Worm (Caenorhabditis elegans) whole organism, L4 larva: Measurements from ENCODE around the gene syx-4.

Experiments used
- T20F7.1 ChIP-seq: fragments of 200-800 bp; sonication (Bioruptor generic); optimal IDR thresholded peaks from 2 replicates; lab custom pipeline; 2018; ENCODE audit warnings: mild to moderate bottlenecking, missing genetic modification characterization, missing compliant biosample characterization
- aha-1 ChIP-seq: fragments of 150-350 bp; peaks from one replicate; lab custom pipeline; 2014; ENCODE audit warnings: missing biosample characterization, missing genetic modification characterization
- dve-1 ChIP-seq: sonication (generic microtip); optimal IDR thresholded peaks from 2 replicates; lab custom pipeline; 2017; ENCODE audit warnings: antibody characterized with exemption, mild to moderate bottlenecking, missing genetic modification characterization, missing compliant biosample characterization; ENCODE audit not compliant: insufficient read depth
- fos-1 ChIP-seq: fragments of 150-350 bp; optimal IDR thresholded peaks from 2 replicates; lab custom pipeline; 2014; ENCODE audit warnings: missing biosample characterization, missing genetic modification characterization
- hmg-1.1 ChIP-seq: fragments of 200-800 bp; sonication (Bioruptor generic); IDR thresholded peaks from 2 replicates; pipeline ENCODE4 v1.3.6; 2022; ENCODE audit warnings: missing genetic modification reagents, missing genetic modification characterization, missing compliant biosample characterization
- nhr-28 ChIP-seq: fragments of 150-350 bp; optimal IDR thresholded peaks from 2 replicates; lab custom pipeline; 2014; ENCODE audit warnings: missing biosample characterization, missing genetic modification characterization
- nhr-76 ChIP-seq: fragments of 150-350 bp; optimal IDR thresholded peaks from 2 replicates; lab custom pipeline; 2014; ENCODE audit warnings: missing biosample characterization, missing genetic modification characterization
- skn-1 ChIP-seq: fragments of 150-350 bp; optimal IDR thresholded peaks from 2 replicates; lab custom pipeline; 2014; ENCODE audit warnings: missing biosample characterization, missing genetic modification characterization
- ztf-11 ChIP-seq: fragments of 150-350 bp; optimal IDR thresholded peaks from 2 replicates; lab custom pipeline; 2014; ENCODE audit warnings: missing biosample characterization, missing genetic modification characterization

DNA sequence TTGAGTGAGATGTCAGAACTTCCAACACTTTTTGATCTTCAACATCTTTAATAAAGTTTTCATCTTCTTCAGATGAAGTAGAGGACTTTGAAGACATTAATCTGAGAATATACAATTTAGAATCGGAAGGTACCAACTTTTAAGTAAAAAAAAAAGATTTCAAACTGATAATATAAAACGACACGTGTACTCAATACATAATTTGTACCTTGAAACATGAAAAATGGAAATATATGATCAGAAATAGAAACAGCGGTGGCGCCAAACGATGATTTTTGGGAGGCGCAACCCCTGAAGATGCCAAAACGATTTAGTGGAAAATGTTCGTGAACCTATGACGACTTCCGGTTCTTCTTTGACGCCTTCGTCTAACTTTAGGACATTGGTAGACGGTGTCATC is 15.4 kb downstream of the syx-4 start, which contains the start of gene oat-1:
- TF ChIP-seq nhr-76 (tag; lab: Kevin White, UChicago) (no peak), skn-1 (tag; lab: Kevin White, UChicago) (no peak), aha-1 (no peak), dve-1 (tag; lab: Kevin White, UChicago) (no peak), ztf-11 (tag; lab: Kevin White, UChicago) (no peak), fos-1 (tag; lab: Kevin White, UChicago) (no peak), hmg-1.1 (GFP tag; lab: Robert Waterston, UW) (no peak), T20F7.1 (no peak), nhr-28 (tag; lab: Kevin White, UChicago) (no peak)
